Worm (Caenorhabditis elegans): ENCODE measurements around the gene pdf-2.

pdf-2 gene

DNA sequence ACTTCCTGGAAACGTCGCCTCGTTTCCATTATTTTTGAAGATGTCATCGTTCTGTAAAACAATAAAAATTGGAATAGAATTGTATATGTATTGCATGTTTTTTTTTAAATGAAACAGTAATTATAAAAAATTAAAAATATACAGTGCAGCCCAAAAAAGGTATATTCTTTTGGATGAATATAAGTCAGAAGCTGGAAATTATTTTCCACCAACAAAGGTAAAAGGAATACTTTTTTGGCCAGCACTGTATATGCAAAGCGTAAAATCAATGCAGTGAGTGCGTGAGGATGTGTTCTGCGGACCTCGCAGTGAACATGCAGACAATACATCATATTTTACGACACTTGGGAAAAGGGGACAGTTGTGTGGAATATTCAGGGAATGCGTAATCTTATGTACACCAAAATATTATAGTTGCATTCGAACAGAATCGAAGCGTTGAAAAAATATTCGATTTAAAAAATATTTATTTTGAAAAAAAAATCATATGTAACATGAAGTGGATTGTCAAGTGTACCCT is 13.2 kb downstream of the pdf-2 start, which contains the start of gene F48B9.8:
Gene F48B9.8 (minus strand): TSS at position 51 of the 520 bp plus-strand sequence.
- TF ChIP-seq ceh-48 (tag; optimal IDR thresholded peaks at IDR 0.05), result peak; percentile 63
- TF ChIP-seq fkh-10 (GFP tag; optimal IDR thresholded peaks at IDR 0.05), result no peak

DNA sequence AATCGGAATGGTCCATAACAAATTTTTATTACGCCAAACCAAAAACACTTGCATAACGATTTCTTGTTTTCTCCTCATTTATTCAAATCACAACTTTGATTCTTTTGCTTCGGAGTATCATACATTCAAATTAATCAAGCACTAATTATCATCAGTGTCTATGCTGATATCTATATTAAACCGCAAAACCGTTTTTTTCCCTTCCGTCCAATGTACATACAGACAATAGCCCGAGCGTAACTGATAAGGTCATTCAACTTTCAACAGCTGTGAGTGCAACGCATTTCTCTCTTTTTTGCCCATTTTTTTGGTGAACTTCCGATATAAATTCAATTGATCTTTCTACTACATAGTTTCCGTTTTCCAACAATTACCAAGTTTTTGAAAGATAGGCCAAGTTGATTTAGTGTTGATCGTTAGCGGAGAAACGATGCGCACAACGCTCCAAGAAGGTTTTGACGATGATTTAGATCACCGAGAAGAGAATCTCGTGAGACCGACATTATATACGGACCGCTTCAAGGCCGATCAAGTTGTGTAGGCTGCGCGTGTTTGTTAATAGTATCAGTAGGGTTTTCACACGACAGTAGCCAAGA is 14.6 kb downstream of the pdf-2 start:
- TF ChIP-seq Y22D7AL.16 (tag; optimal IDR thresholded peaks at IDR 0.05), result no peak
- no peak for TF ChIP-seq C08G9.2 (tag; optimal IDR thresholded peaks at IDR 0.05)
- no peak for TF ChIP-seq ceh-22 (tag; optimal IDR thresholded peaks at IDR 0.05)
- no peak for TF ChIP-seq dve-1 (tag; optimal IDR thresholded peaks at IDR 0.05)
- no peak for TF ChIP-seq ceh-45 (GFP tag; IDR thresholded peaks at IDR 0.05)
- TF ChIP-seq ceh-18 (tag; optimal IDR thresholded peaks at IDR 0.05), result no peak
- TF ChIP-seq ceh-14 (tag; optimal IDR thresholded peaks at IDR 0.05), result no peak
- TF ChIP-seq pat-9 (tag; optimal IDR thresholded peaks at IDR 0.05), result no peak
- no peak for TF ChIP-seq npax-4 (tag; optimal IDR thresholded peaks at IDR 0.05)
- TF ChIP-seq nfya-1 (tag; optimal IDR thresholded peaks at IDR 0.05), result no peak
- TF ChIP-seq unc-55 (GFP tag; optimal IDR thresholded peaks at IDR 0.05), result no peak
- TF ChIP-seq hlh-13 (GFP tag; optimal IDR thresholded peaks at IDR 0.05), result no peak
- no peak for TF ChIP-seq sox-2 (GFP tag; IDR thresholded peaks at IDR 0.05)
- no peak for TF ChIP-seq mec-3 (tag; optimal IDR thresholded peaks at IDR 0.05; ENCODE audit: borderline replicate concordance)
- no peak for TF ChIP-seq zip-5 (tag; optimal IDR thresholded peaks at IDR 0.05)
- TF ChIP-seq rnt-1 (tag; optimal IDR thresholded peaks at IDR 0.05), result no peak
- TF ChIP-seq pag-3 (tag; optimal IDR thresholded peaks at IDR 0.05; ENCODE audit: borderline replicate concordance), result no peak
- TF ChIP-seq ceh-6 (GFP tag; optimal IDR thresholded peaks at IDR 0.05), result no peak
- no peak for TF ChIP-seq ama-1 (optimal IDR thresholded peaks at IDR 0.05)

DNA sequence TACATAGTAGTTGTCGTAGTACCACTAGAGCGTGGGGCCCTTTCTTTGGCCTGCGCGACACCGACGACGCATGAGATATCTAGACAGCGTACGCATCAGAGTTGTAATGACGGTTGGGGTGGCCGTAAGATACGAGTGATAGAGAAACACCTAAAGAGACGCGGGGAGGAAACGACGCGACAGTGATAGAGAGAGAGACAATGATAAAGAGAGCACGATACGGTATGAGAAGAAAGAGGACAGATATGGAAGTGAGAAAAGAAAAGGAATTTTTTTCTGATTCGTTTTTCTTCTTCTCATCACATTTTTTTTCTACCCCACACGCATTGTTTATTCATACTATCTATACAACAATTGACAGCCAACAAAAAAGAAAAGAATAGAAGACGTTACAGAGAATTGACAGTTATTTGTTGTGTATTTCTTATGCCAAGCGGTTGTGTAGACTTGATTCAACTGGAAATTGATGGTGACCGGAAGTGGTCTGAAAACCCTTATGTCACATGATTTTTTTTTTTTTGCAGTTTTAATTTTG is 15.3 kb downstream of the pdf-2 start:
- TF ChIP-seq elt-2 (tag; optimal IDR thresholded peaks at IDR 0.05), result peak; percentile 51
- TF ChIP-seq lin-11 (tag; optimal IDR thresholded peaks at IDR 0.05), result no peak

DNA sequence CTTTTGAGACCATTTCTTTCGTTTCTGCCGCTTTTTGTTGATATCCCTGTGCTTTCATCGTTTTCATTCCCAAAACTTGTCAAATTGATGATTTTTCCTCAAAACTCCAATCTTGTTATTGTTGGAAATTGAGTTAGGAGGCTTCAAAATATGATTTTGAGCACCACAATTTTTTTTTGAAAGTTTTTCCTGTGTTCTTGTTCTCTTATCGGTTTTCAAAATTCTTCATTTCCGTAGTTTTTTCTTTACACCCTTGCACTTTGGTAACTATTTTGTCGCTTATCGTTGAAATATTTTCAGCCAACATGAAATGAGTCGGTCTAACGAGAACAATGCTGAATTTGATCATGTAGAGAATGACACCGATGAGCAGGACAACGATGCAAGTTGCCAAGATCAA is 17.4 kb downstream of the pdf-2 start, which contains the start of gene F48B9.1:
Gene F48B9.1 (plus strand): TSS at position 301 of the 400 bp plus-strand sequence.
- TF ChIP-seq Y22D7AL.16 (tag; optimal IDR thresholded peaks at IDR 0.05) (no peak), ceh-45 (GFP tag; IDR thresholded peaks at IDR 0.05) (no peak), lin-11 (tag; optimal IDR thresholded peaks at IDR 0.05) (no peak), pag-3 (tag; optimal IDR thresholded peaks at IDR 0.05; ENCODE audit: borderline replicate concordance) (no peak), hlh-13 (GFP tag; optimal IDR thresholded peaks at IDR 0.05) (no peak), ceh-34 (tag; optimal IDR thresholded peaks at IDR 0.05) (no peak), pros-1 (tag; optimal IDR thresholded peaks at IDR 0.05) (no peak), sox-2 (GFP tag; IDR thresholded peaks at IDR 0.05) (no peak), ceh-2 (tag; optimal IDR thresholded peaks at IDR 0.05) (no peak), pha-2 (tag; optimal IDR thresholded peaks at IDR 0.05) (no peak), fkh-10 (GFP tag; optimal IDR thresholded peaks at IDR 0.05) (no peak), dmd-4 (tag; optimal IDR thresholded peaks at IDR 0.05; ENCODE audit: borderline replicate concordance) (no peak), madf-2 (tag; optimal IDR thresholded peaks at IDR 0.05) (no peak)

DNA sequence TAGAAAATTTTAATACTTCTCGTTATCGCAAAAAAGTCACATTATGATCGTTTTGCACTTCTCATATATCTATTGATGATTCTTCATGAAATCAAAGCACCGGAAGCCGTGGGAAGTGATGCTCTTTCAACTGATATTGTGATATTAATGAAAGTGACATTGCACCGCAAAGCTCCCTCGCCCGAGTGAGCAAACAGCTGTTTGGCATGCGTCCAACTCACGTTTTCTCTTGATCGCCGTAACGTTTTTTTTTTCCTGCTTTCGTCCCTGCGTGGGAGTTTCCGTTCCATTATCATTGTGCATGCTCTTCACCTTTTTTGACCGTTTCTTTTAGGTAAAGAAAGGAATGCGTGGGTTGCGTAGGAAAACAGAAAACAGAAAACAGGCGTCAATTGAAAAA is 25.7 kb downstream of the pdf-2 start:
- TF ChIP-seq nfya-1 (tag; optimal IDR thresholded peaks at IDR 0.05), result no peak
- peak; percentile 42 for TF ChIP-seq ceh-18 (tag; optimal IDR thresholded peaks at IDR 0.05)

DNA sequence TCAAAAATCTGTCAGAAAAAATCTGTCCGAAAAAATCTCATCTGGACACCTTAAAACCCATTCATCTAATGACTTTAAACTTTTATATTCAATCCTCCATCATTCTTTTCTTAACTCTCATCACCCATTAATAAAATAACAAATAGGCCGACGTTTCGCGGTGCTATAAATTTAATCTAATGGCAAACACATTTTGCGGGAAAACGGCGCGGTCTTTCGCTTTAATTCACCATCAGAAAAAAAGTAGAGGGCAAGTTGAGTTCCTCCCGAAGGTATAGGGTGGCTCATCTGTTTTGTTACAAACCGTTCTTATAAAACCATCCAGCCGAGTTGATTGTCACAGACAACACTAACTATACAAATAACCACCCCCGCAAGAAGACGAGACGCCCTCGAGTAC is 27.6 kb downstream of the pdf-2 start:
- TF ChIP-seq syd-9 (tag; optimal IDR thresholded peaks at IDR 0.05), result no peak
- no peak for TF ChIP-seq odd-2 (tag; optimal IDR thresholded peaks at IDR 0.05)
- no peak for TF ChIP-seq unc-55 (GFP tag; optimal IDR thresholded peaks at IDR 0.05)
- no peak for TF ChIP-seq ceh-34 (tag; optimal IDR thresholded peaks at IDR 0.05)
- no peak for TF ChIP-seq dmd-4 (tag; optimal IDR thresholded peaks at IDR 0.05; ENCODE audit: borderline replicate concordance)
- TF ChIP-seq sox-4 (tag; optimal IDR thresholded peaks at IDR 0.05), result no peak
- TF ChIP-seq ttx-3 (tag; optimal IDR thresholded peaks at IDR 0.05), result no peak
- TF ChIP-seq pag-3 (tag; optimal IDR thresholded peaks at IDR 0.05; ENCODE audit: borderline replicate concordance), result no peak
- no peak for TF ChIP-seq nhr-232 (tag; optimal IDR thresholded peaks at IDR 0.05)
- no peak for TF ChIP-seq lin-11 (tag; optimal IDR thresholded peaks at IDR 0.05)
- no peak for TF ChIP-seq elt-4 (tag; optimal IDR thresholded peaks at IDR 0.05)
- no peak for TF ChIP-seq pqm-1 (tag; optimal IDR thresholded peaks at IDR 0.05)
- TF ChIP-seq npax-4 (tag; optimal IDR thresholded peaks at IDR 0.05), result no peak
- TF ChIP-seq zip-5 (tag; optimal IDR thresholded peaks at IDR 0.05), result no peak
- TF ChIP-seq hlh-6 (tag; optimal IDR thresholded peaks at IDR 0.05), result no peak
- TF ChIP-seq fkh-6 (tag; optimal IDR thresholded peaks at IDR 0.05), result no peak
- no peak for TF ChIP-seq hlh-15 (tag; optimal IDR thresholded peaks at IDR 0.05)
- no peak for TF ChIP-seq hlh-13 (GFP tag; optimal IDR thresholded peaks at IDR 0.05)
- no peak for TF ChIP-seq che-1 (tag; optimal IDR thresholded peaks at IDR 0.05)

Data from whole organism, late embryonic.